Worm (Caenorhabditis elegans): ENCODE measurements around the gene ZK742.3.

DNA sequence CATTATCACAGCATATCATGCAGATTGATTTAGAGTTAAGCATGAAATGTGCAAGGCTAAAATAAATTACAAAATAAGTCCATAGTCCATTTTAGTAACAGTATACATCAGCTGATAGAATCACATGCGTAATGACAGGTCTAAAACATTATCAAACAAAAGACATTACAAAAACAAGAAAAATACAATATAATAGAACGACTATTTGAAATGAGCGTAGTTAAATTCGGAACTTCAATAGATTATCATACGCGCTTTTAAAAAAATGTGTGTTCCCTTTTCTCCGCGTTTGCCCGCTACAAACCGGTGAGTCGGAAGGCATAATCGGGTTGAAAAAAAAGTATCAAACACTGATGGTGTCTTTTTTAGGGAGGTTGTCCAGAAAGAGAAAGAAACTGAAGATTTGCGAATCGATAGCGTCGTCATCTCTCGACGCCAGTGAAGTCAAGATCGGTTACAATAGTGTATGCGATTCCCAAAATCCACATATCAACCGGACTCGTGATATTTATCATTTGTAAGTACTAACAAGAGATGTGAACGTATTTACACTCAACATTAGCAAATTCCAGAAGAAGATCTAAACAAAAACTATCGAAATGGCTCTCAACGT is 45.8 kb upstream of the ZK742.3 start, which contains the start of gene C37C3.2:
- no peak for TF ChIP-seq egl-27 (tag; optimal IDR thresholded peaks at IDR 0.05)
- TF ChIP-seq mdl-1 (tag; optimal IDR thresholded peaks at IDR 0.05): no peak
- TF ChIP-seq ceh-82 (tag; optimal IDR thresholded peaks at IDR 0.05): no peak
- TF ChIP-seq lin-15B (tag; optimal IDR thresholded peaks at IDR 0.05): no peak
- no peak for TF ChIP-seq nhr-12 (tag; optimal IDR thresholded peaks at IDR 0.05)
- TF ChIP-seq snpc-4 (tag; optimal IDR thresholded peaks at IDR 0.05): no peak
- TF ChIP-seq pag-3 (tag; optimal IDR thresholded peaks at IDR 0.05; ENCODE audit: borderline replicate concordance, insufficient read depth): no peak
- TF ChIP-seq tlp-1 (tag; optimal IDR thresholded peaks at IDR 0.05): no peak
- peak in 1 of 2 experiments; percentile 38 for TF ChIP-seq lin-35 (GFP tag; optimal IDR thresholded peaks at IDR 0.05)
- TF ChIP-seq nhr-90 (tag; optimal IDR thresholded peaks at IDR 0.05; ENCODE audit: poor library complexity): no peak
- TF ChIP-seq nhr-11 (tag; optimal IDR thresholded peaks at IDR 0.05): no peak

Measured in whole organism, L1 larva.